Worm (Caenorhabditis elegans): ENCODE measurements around the gene arle-14.

The arle-14 gene

DNA sequence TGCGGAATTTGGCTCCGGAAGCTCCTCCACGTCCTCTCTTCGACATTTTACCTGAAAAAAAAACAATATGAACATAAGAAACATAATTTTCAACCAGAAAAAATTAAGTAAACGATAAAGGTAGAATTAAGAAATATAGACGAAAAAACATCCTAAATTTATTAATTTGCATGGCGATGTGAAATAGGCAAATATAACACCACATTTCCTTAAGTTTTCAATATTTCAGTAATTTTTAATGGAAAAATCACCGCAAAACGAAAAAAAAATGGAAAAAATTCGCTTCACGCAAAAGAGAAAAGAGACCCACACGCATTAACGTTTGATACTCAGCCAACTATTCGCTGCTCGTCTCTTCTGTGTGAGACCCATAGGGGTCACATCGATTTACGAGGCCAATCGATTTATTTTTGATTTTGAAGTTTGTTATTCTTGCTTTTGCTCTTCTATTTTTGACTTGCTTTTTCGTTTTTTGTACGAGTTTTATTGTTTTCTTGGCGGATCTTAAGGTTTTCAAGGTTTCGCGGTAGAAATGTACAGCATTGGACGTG is 13.4 kb downstream of the arle-14 start, which contains the start of gene rpl-23:
TSS of gene rpl-23 (minus strand) at position 51 of the 551 bp plus-strand sequence.
- TF ChIP-seq rnt-1 (tag; optimal IDR thresholded peaks at IDR 0.05) (peak; percentile 5), dve-1 (tag; optimal IDR thresholded peaks at IDR 0.05) (peak; percentile 69), pqm-1 (tag; optimal IDR thresholded peaks at IDR 0.05) (no peak), K09A11.1 (tag; optimal IDR thresholded peaks at IDR 0.05; ENCODE audit: insufficient read depth) (peak; percentile 47), ceh-31 (tag; optimal IDR thresholded peaks at IDR 0.05) (peak; percentile 85), nhr-232 (tag; optimal IDR thresholded peaks at IDR 0.05) (no peak), ceh-48 (tag; optimal IDR thresholded peaks at IDR 0.05) (peak; percentile 98), Y22D7AL.16 (tag; optimal IDR thresholded peaks at IDR 0.05) (no peak), pros-1 (tag; optimal IDR thresholded peaks at IDR 0.05) (peak; percentile 11), lim-6 (tag; optimal IDR thresholded peaks at IDR 0.05) (no peak), ets-4 (tag; optimal IDR thresholded peaks at IDR 0.05) (peak; percentile 40), ceh-34 (tag; optimal IDR thresholded peaks at IDR 0.05) (peak; percentile 46), hlh-30 (tag; optimal IDR thresholded peaks at IDR 0.05; ENCODE audit: insufficient read depth) (peak; percentile 56), zip-5 (tag; optimal IDR thresholded peaks at IDR 0.05) (no peak), mec-3 (tag; optimal IDR thresholded peaks at IDR 0.05; ENCODE audit: borderline replicate concordance) (no peak), unc-42 (tag; optimal IDR thresholded peaks at IDR 0.05) (peak; percentile 78), eyg-1 (tag; optimal IDR thresholded peaks at IDR 0.05) (no peak), ceh-14 (tag; optimal IDR thresholded peaks at IDR 0.05) (no peak), nfya-1 (tag; optimal IDR thresholded peaks at IDR 0.05) (peak; percentile 87), ceh-18 (tag; optimal IDR thresholded peaks at IDR 0.05) (peak; percentile 60), unc-55 (GFP tag; optimal IDR thresholded peaks at IDR 0.05) (peak; percentile 71), ref-2 (tag; optimal IDR thresholded peaks at IDR 0.05) (no peak), sox-2 (GFP tag; IDR thresholded peaks at IDR 0.05) (no peak), ceh-22 (tag; optimal IDR thresholded peaks at IDR 0.05) (no peak), tbx-2 (tag; optimal IDR thresholded peaks at IDR 0.05) (peak; percentile 29), hlh-13 (GFP tag; optimal IDR thresholded peaks at IDR 0.05) (no peak), elt-2 (tag; optimal IDR thresholded peaks at IDR 0.05) (peak; percentile 24), fax-1 (tag; optimal IDR thresholded peaks at IDR 0.05) (no peak), pat-9 (tag; optimal IDR thresholded peaks at IDR 0.05) (no peak), gmeb-2 (tag; optimal IDR thresholded peaks at IDR 0.05) (no peak)

DNA sequence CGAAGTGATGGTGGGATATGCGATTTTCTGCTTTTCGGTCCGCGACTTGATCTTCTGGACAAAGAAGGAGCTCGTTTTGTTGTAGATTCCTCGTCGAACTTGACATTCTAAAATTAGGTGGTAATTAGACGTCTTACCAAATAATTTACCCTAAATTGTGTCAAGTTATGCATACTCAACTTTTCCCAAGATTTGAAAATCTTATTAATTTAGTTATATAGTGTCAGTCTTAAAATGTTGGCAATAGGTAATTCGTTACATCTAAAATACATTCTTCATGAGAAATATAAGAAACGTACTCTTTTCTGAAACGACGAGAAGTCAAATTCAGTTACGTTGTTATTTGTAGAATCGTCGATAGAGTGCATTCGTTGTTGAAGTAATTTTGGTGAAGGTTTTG is 14.8 kb downstream of the arle-14 start:
- TF ChIP-seq ceh-45 (GFP tag; IDR thresholded peaks at IDR 0.05) (no peak), odd-2 (tag; optimal IDR thresholded peaks at IDR 0.05) (no peak), ztf-16 (tag; optimal IDR thresholded peaks at IDR 0.05) (no peak), K09A11.1 (tag; optimal IDR thresholded peaks at IDR 0.05; ENCODE audit: insufficient read depth) (no peak), pros-1 (tag; optimal IDR thresholded peaks at IDR 0.05) (no peak), lim-6 (tag; optimal IDR thresholded peaks at IDR 0.05) (no peak), F13H6.1 (tag; optimal IDR thresholded peaks at IDR 0.05) (no peak), Y22D7AL.16 (tag; optimal IDR thresholded peaks at IDR 0.05) (no peak), ceh-6 (GFP tag; optimal IDR thresholded peaks at IDR 0.05) (no peak), unc-3 (GFP tag; conservative IDR thresholded peaks at IDR 0.05) (no peak), unc-3 (tag; optimal IDR thresholded peaks at IDR 0.05) (no peak), ceh-22 (tag; optimal IDR thresholded peaks at IDR 0.05) (no peak), hlh-13 (GFP tag; optimal IDR thresholded peaks at IDR 0.05) (no peak), fkh-6 (tag; optimal IDR thresholded peaks at IDR 0.05) (no peak)

DNA sequence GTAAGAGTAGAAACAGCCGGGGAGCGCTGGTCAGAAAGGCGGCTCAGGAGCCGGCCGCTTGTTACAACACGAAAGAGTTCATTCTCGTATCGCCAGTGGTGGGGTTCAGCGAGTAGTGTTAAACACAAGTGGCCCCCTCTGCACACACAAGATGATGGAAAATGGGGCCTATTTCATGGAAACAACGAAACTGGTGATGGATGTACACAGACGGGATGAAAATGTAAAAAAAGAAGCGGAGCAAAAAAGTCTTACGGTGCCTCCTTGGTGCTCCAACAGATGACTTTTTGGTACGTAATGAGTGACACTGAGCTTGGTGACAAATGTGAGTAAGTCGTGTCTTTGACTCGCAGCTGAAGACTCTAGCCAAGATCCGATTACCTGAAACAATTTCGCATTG is 15.3 kb downstream of the arle-14 start:
- TF ChIP-seq fax-1 (tag; optimal IDR thresholded peaks at IDR 0.05): no peak
- peak; percentile 29 for TF ChIP-seq ceh-19 (GFP tag; optimal IDR thresholded peaks at IDR 0.05)
- peak; percentile 8 for TF ChIP-seq ceh-34 (tag; optimal IDR thresholded peaks at IDR 0.05)

Measured in whole organism, late embryonic.